Fruit fly (Drosophila melanogaster) whole organism, embryonic: ENCODE results near the gene CG2652.

Source experiments
- Aef1 ChIP-seq: fragments of 200-800 bp; sonication (Bioruptor generic); IDR thresholded peaks from 3 replicates; pipeline ENCODE4 v1.3.6; 2022; ENCODE audit warnings: missing biosample characterization, missing genetic modification characterization
- BEAF-32 ChIP-seq: fragments of 200-800 bp; sonication (Bioruptor generic); optimal IDR thresholded peaks from 3 replicates; lab custom pipeline; 2017; ENCODE audit warnings: missing biosample characterization, missing genetic modification characterization, mild to moderate bottlenecking, moderate library complexity, missing genetic modification reagents
- Bgb ChIP-seq: fragments of 200-800 bp; sonication (Bioruptor generic); IDR thresholded peaks from 2 replicates; pipeline ENCODE4 v1.3.6; 2022; ENCODE audit warnings: missing biosample characterization, missing genetic modification characterization; ENCODE audit not compliant: partially characterized antibody
- CG10267 ChIP-seq: fragments of 200-800 bp; sonication (Bioruptor generic); optimal IDR thresholded peaks from 2 replicates; lab custom pipeline; 2018; ENCODE audit warnings: missing biosample characterization, mild to moderate bottlenecking, missing genetic modification characterization, moderate library complexity
- CG13287 ChIP-seq: fragments of 200-800 bp; sonication (Bioruptor generic); IDR thresholded peaks from 2 replicates; pipeline ENCODE4 v1.3.6; 2022; ENCODE audit warnings: missing biosample characterization, missing genetic modification characterization; ENCODE audit not compliant: partially characterized antibody
- CG13424 ChIP-seq: fragments of 200-800 bp; sonication (Bioruptor generic); optimal IDR thresholded peaks from 2 replicates; lab custom pipeline; 2019; ENCODE audit warnings: missing biosample characterization, mild to moderate bottlenecking, missing genetic modification characterization, moderate library complexity
- CG14860 ChIP-seq: fragments of 200-800 bp; sonication (Bioruptor generic); IDR thresholded peaks from 3 replicates; pipeline ENCODE4 v1.3.6; 2022; ENCODE audit warnings: missing biosample characterization, missing genetic modification characterization; ENCODE audit not compliant: partially characterized antibody
- CG15479 ChIP-seq: fragments of 200-800 bp; sonication (Bioruptor generic); optimal IDR thresholded peaks from 3 replicates; lab custom pipeline; 2019; ENCODE audit warnings: missing biosample characterization, mild to moderate bottlenecking, missing genetic modification characterization, moderate library complexity
- CG15514 ChIP-seq: fragments of 200-800 bp; sonication (Bioruptor generic); optimal IDR thresholded peaks from 3 replicates; lab custom pipeline; 2017; ENCODE audit warnings: missing biosample characterization, missing genetic modification characterization, mild to moderate bottlenecking, moderate library complexity, missing genetic modification reagents
- CG1603 ChIP-seq: fragments of 200-800 bp; sonication (Bioruptor generic); optimal IDR thresholded peaks from 2 replicates; lab custom pipeline; 2019; ENCODE audit warnings: missing biosample characterization, mild to moderate bottlenecking, missing genetic modification characterization, moderate library complexity
- CG17186 ChIP-seq: fragments of 200-800 bp; sonication (Bioruptor generic); optimal IDR thresholded peaks from 3 replicates; lab custom pipeline; 2017; ENCODE audit warnings: missing biosample characterization, missing genetic modification reagents, missing genetic modification characterization
- CG18262 ChIP-seq: fragments of 200-800 bp; optimal IDR thresholded peaks from 3 replicates; lab custom pipeline; 2019; ENCODE audit warnings: missing biosample characterization, mild to moderate bottlenecking, missing genetic modification characterization, moderate library complexity
- CG18599 ChIP-seq: fragments of 200-800 bp; sonication (Bioruptor generic); optimal IDR thresholded peaks from 3 replicates; lab custom pipeline; 2017; ENCODE audit warnings: missing biosample characterization, missing genetic modification characterization, mild to moderate bottlenecking, moderate library complexity, missing genetic modification reagents
- CG2120 ChIP-seq: fragments of 200-800 bp; sonication (Bioruptor generic); optimal IDR thresholded peaks from 3 replicates; lab custom pipeline; 2016; ENCODE audit warnings: missing biosample characterization, missing genetic modification characterization
- CG34224 ChIP-seq: fragments of 200-800 bp; sonication (Bioruptor generic); IDR thresholded peaks from 3 replicates; pipeline ENCODE4 v1.3.6; 2022; ENCODE audit warnings: missing biosample characterization, missing genetic modification characterization; ENCODE audit not compliant: partially characterized antibody
- CG3847 ChIP-seq: fragments of 200-800 bp; sonication (Bioruptor generic); IDR thresholded peaks from 2 replicates; pipeline ENCODE4 v1.3.6; 2022; ENCODE audit warnings: missing biosample characterization, missing genetic modification characterization
- CG3995 ChIP-seq: fragments of 200-800 bp; sonication (Bioruptor generic); optimal IDR thresholded peaks from 3 replicates; lab custom pipeline; 2016; ENCODE audit warnings: missing biosample characterization, missing genetic modification characterization
- CG6791 ChIP-seq: fragments of 200-800 bp; sonication (Bioruptor generic); IDR thresholded peaks from 3 replicates; pipeline ENCODE4 v1.3.6; 2022; ENCODE audit warnings: missing biosample characterization, missing genetic modification characterization; ENCODE audit not compliant: partially characterized antibody
- CG7786 ChIP-seq: fragments of 200-800 bp; sonication (Bioruptor generic); optimal IDR thresholded peaks from 2 replicates; lab custom pipeline; 2016; ENCODE audit warnings: missing biosample characterization, missing genetic modification characterization
- CG7839 ChIP-seq: fragments of 200-800 bp; sonication (Bioruptor generic); optimal IDR thresholded peaks from 3 replicates; lab custom pipeline; 2018; ENCODE audit warnings: missing biosample characterization, mild to moderate bottlenecking, missing genetic modification characterization, moderate library complexity
- CG9609 ChIP-seq: fragments of 200-800 bp; sonication (Bioruptor generic); optimal IDR thresholded peaks from 3 replicates; lab custom pipeline; 2016; ENCODE audit warnings: missing biosample characterization, missing genetic modification characterization
- CoRest ChIP-seq: fragments of 200-800 bp; sonication (Bioruptor generic); optimal IDR thresholded peaks from 3 replicates; lab custom pipeline; 2018; ENCODE audit warnings: missing biosample characterization, mild to moderate bottlenecking, missing genetic modification characterization, moderate library complexity
- Dll ChIP-seq: fragments of 200-800 bp; sonication (Bioruptor generic); IDR thresholded peaks from 4 replicates; pipeline ENCODE4 v1.3.6; 2022; ENCODE audit warnings: missing biosample characterization, missing genetic modification characterization; ENCODE audit not compliant: partially characterized antibody
- Dp ChIP-seq: fragments of 200-800 bp; sonication (Bioruptor generic); optimal IDR thresholded peaks from 2 replicates; lab custom pipeline; 2018; ENCODE audit warnings: missing biosample characterization, mild to moderate bottlenecking, missing genetic modification characterization, moderate library complexity
- Dref ChIP-seq: fragments of 200-800 bp; sonication (Bioruptor generic); IDR thresholded peaks from 2 replicates; pipeline ENCODE4 v1.3.6; 2022; ENCODE audit warnings: missing biosample characterization, missing genetic modification characterization
- HLH3B ChIP-seq: fragments of 200-800 bp; sonication (Bioruptor generic); IDR thresholded peaks from 2 replicates; pipeline ENCODE4 v1.3.6; 2022; ENCODE audit warnings: missing biosample characterization, missing genetic modification characterization
- HLH4C ChIP-seq: fragments of 200-800 bp; sonication (Bioruptor generic); IDR thresholded peaks from 3 replicates; pipeline ENCODE4 v1.3.6; 2022; ENCODE audit warnings: missing biosample characterization, missing genetic modification characterization; ENCODE audit not compliant: partially characterized antibody
- HmgZ ChIP-seq: fragments of 200-800 bp; sonication (Bioruptor generic); optimal IDR thresholded peaks from 2 replicates; lab custom pipeline; 2018; ENCODE audit warnings: missing biosample characterization, mild to moderate bottlenecking, missing genetic modification characterization
- Hr51 ChIP-seq, 2 experiments: fragments of 200-800 bp; sonication (Bioruptor generic); optimal IDR thresholded peaks; 2 replicates in 1 of 2; 3 replicates in 1 of 2; lab custom pipeline; 2016 to 2018; ENCODE audit warnings: missing biosample characterization in 2 of 2, missing genetic modification characterization in 2 of 2, mild to moderate bottlenecking in 1 of 2, moderate library complexity in 1 of 2
- Lim3 ChIP-seq: fragments of 200-800 bp; sonication (Bioruptor generic); IDR thresholded peaks from 2 replicates; pipeline ENCODE4 v1.3.6; 2022; ENCODE audit warnings: missing biosample characterization, missing genetic modification characterization
- Med ChIP-seq: fragments of 200-800 bp; sonication (Bioruptor generic); peaks from one replicate; lab custom pipeline; 2016; ENCODE audit warnings: missing biosample characterization, missing genetic modification characterization, mild to moderate bottlenecking, inconsistent platforms, moderate library complexity
- Myb ChIP-seq: fragments of 200-800 bp; sonication (Bioruptor generic); optimal IDR thresholded peaks from 2 replicates; lab custom pipeline; 2016; ENCODE audit warnings: missing biosample characterization, missing genetic modification characterization
- ara ChIP-seq: fragments of 200-800 bp; sonication (Bioruptor generic); IDR thresholded peaks from 2 replicates; pipeline ENCODE4 v1.3.6; 2022; ENCODE audit warnings: missing biosample characterization, missing genetic modification characterization
- bsh ChIP-seq, 2 experiments: fragments of 200-800 bp; sonication (Bioruptor generic); optimal IDR thresholded peaks; 2 replicates each; lab custom pipeline; 2017 to 2018; ENCODE audit warnings: mild to moderate bottlenecking in 2 of 2, missing biosample characterization in 2 of 2, missing genetic modification characterization in 2 of 2, moderate library complexity in 1 of 2
- danr ChIP-seq: fragments of 200-800 bp; sonication (Bioruptor generic); IDR thresholded peaks from 2 replicates; pipeline ENCODE4 v1.3.6; 2022; ENCODE audit warnings: missing biosample characterization, missing genetic modification characterization
- fd96Cb ChIP-seq: fragments of 200-800 bp; sonication (Bioruptor generic); optimal IDR thresholded peaks from 2 replicates; lab custom pipeline; 2018; ENCODE audit warnings: missing biosample characterization, mild to moderate bottlenecking, missing genetic modification characterization, moderate library complexity
- gce ChIP-seq: fragments of 200-800 bp; sonication (Bioruptor generic); IDR thresholded peaks from 3 replicates; pipeline ENCODE4 v1.3.6; 2022; ENCODE audit warnings: missing biosample characterization, missing genetic modification characterization
- gro ChIP-seq: fragments of 200-800 bp; sonication (Bioruptor generic); optimal IDR thresholded peaks from 2 replicates; lab custom pipeline; 2016; ENCODE audit warnings: missing biosample characterization, missing genetic modification characterization
- h ChIP-seq: fragments of >200 bp; optimal IDR thresholded peaks from 2 replicates; lab custom pipeline; 2017
- hbn ChIP-seq: fragments of 200-800 bp; sonication (Bioruptor generic); IDR thresholded peaks from 2 replicates; pipeline ENCODE4 v1.3.6; 2022; ENCODE audit warnings: missing biosample characterization, missing genetic modification characterization; ENCODE audit not compliant: partially characterized antibody
- knrl ChIP-seq: fragments of 200-800 bp; sonication (Bioruptor generic); IDR thresholded peaks from 3 replicates; pipeline ENCODE4 v1.3.6; 2022; ENCODE audit warnings: missing biosample characterization, missing genetic modification characterization; ENCODE audit not compliant: partially characterized antibody
- nerfin-2 ChIP-seq: fragments of 200-800 bp; sonication (Bioruptor generic); IDR thresholded peaks from 2 replicates; pipeline ENCODE4 v1.3.6; 2022; ENCODE audit warnings: missing biosample characterization, missing genetic modification characterization; ENCODE audit not compliant: partially characterized antibody
- otp ChIP-seq: fragments of 200-800 bp; sonication (Bioruptor generic); IDR thresholded peaks from 3 replicates; pipeline ENCODE4, ENCODE4 v1.3.6; 2022; ENCODE audit warnings: missing biosample characterization, missing genetic modification characterization
- pan ChIP-seq, 4 experiments: fragments of >200 bp in 3 of 4; fragments of 200-800 bp in 1 of 4; sonication (Bioruptor generic) in 1 of 4; optimal IDR thresholded peaks in 3 of 4; IDR thresholded peaks in 1 of 4; 2 replicates each; pipeline versions ENCODE4 v1.3.6 to Lab custom; 2017 to 2022; ENCODE audit warnings: missing biosample characterization in 2 of 4, missing genetic modification characterization in 2 of 4, mixed read lengths in 1 of 4
- row ChIP-seq: fragments of 200-800 bp; sonication (Bioruptor generic); IDR thresholded peaks from 3 replicates; pipeline ENCODE4 v1.3.6; 2022; ENCODE audit warnings: missing biosample characterization, missing genetic modification characterization
- stwl ChIP-seq: fragments of 200-800 bp; sonication (Bioruptor generic); optimal IDR thresholded peaks from 3 replicates; lab custom pipeline; 2018; ENCODE audit warnings: missing biosample characterization, mild to moderate bottlenecking, missing genetic modification characterization, moderate library complexity
- tna ChIP-seq: fragments of 200-800 bp; sonication (Bioruptor generic); IDR thresholded peaks from 2 replicates; pipeline ENCODE4 v1.3.6; 2022; ENCODE audit warnings: missing biosample characterization, missing genetic modification characterization; ENCODE audit not compliant: partially characterized antibody
- zfh2 ChIP-seq: fragments of 200-800 bp; sonication (Bioruptor generic); optimal IDR thresholded peaks from 2 replicates; lab custom pipeline; 2016; ENCODE audit warnings: missing biosample characterization, missing genetic modification characterization

CG2652 gene

dm6 chrX:2714730-2715129 is 32.0 kb upstream of the CG2652 start (continued):
- TF ChIP-seq CG15514 (peak; percentile 98), bsh (GFP tag; optimal IDR thresholded peaks at IDR 0.05; lab: Kevin White, UChicago) (no peak), CG3847 (GFP tag; lab: Robert Waterston, UW) (peak; percentile 52), stwl (tag; lab: Kevin White, UChicago) (peak; percentile 24), CG7786 (GFP tag; lab: Kevin White, UChicago) (peak; percentile 32), danr (GFP tag; lab: Robert Waterston, UW) (no peak), HLH3B (GFP tag; lab: Robert Waterston, UW) (no peak), HLH4C (GFP tag; lab: Robert Waterston, UW) (peak; percentile 56), h (no peak), Myb (GFP tag; lab: Kevin White, UChicago) (peak; percentile 60), gce (no peak), BEAF-32 (GFP tag; lab: Kevin White, UChicago) (peak; percentile 48), CG2120 (GFP tag; lab: Kevin White, UChicago) (peak; percentile 18), hbn (0 out of 2 replicates have a peak, but pooled peaks have one; percentile 20), Dref (GFP tag; lab: Robert Waterston, UW) (peak; percentile 63), Lim3 (GFP tag; lab: Robert Waterston, UW) (no peak), HmgZ (tag; lab: Kevin White, UChicago) (peak; percentile 6), CG10267 (tag; lab: Kevin White, UChicago) (peak; percentile 49), CG34224 (peak; percentile 37; the same call in 1 of the 3 replicates), knrl (peak; percentile 64), CG9609 (no peak), Dll (peak; percentile 58), CG1603 (tag; lab: Kevin White, UChicago) (peak; percentile 2), otp (GFP tag; lab: Robert Waterston, UW) (no peak), CG13287 (GFP tag; lab: Robert Waterston, UW) (peak; percentile 62), CG17186 (GFP tag; lab: Kevin White, UChicago) (no peak), CG15479 (no peak), zfh2 (GFP tag; lab: Kevin White, UChicago) (peak; percentile 30), gro (GFP tag; lab: Kevin White, UChicago) (no peak), row (GFP tag; lab: Robert Waterston, UW) (peak; percentile 52; the same call in 2 of the 3 replicates), CG6791 (GFP tag; lab: Robert Waterston, UW) (0 out of 3 replicates have a peak, but pooled peaks have one; percentile 36), CG7839 (tag; lab: Kevin White, UChicago) (no peak), Aef1 (no peak), CG14860 (GFP tag; lab: Robert Waterston, UW) (peak; percentile 31; the same call in 1 of the 3 replicates), CG13424 (peak; percentile 42), CG18262 (tag; lab: Kevin White, UChicago) (no peak), tna (GFP tag; lab: Robert Waterston, UW) (peak; percentile 16; the same call in 1 of the 2 replicates), nerfin-2 (GFP tag; lab: Robert Waterston, UW) (no peak; the same call in 1 of the 2 replicates), Dp (peak; percentile 71), pan (optimal IDR thresholded peaks at IDR 0.05; lab: Kevin White, UChicago) (no peak), pan (GFP tag; optimal IDR thresholded peaks at IDR 0.05 in 1 of 2, IDR thresholded peaks at IDR 0.05 in 1 of 2) (no peak), Hr51 (GFP tag; optimal IDR thresholded peaks at IDR 0.05; lab: Kevin White, UChicago) (no peak), fd96Cb (tag; lab: Kevin White, UChicago) (no peak), CG18599 (GFP tag; lab: Kevin White, UChicago) (no peak), ara (GFP tag; lab: Robert Waterston, UW) (0 out of 2 replicates have a peak, but pooled peaks have one; percentile 26), CG3995 (GFP tag; lab: Kevin White, UChicago) (peak; percentile 85), CoRest (tag; lab: Kevin White, UChicago) (no peak), Bgb (GFP tag; lab: Robert Waterston, UW) (no peak; the same call in 1 of the 2 replicates), Med (GFP tag; lab: Kevin White, UChicago) (peak; percentile 46)
